Fruit fly (Drosophila melanogaster) whole organism, wandering third instar larva: ENCODE measurements around the gene nmo.

Experiments used
- Dif ChIP-seq: fragments of 200-275, 200-300 bp; sonication (Bioruptor generic); optimal IDR thresholded peaks from 2 replicates; lab custom pipeline; 2018; ENCODE audit warnings: missing biosample characterization, missing genetic modification characterization; ENCODE audit not compliant: partially characterized antibody
- Hr78 ChIP-seq: fragments of >200 bp; optimal IDR thresholded peaks from 2 replicates; lab custom pipeline; 2017; ENCODE audit warnings: missing biosample characterization, missing genetic modification characterization
- Myc ChIP-seq: fragments of >200 bp; optimal IDR thresholded peaks from 2 replicates; lab custom pipeline; 2017
- Sp1 ChIP-seq: fragments of 200-800 bp; sonication (Bioruptor generic); optimal IDR thresholded peaks from 3 replicates; lab custom pipeline; 2019; ENCODE audit warnings: missing biosample characterization, mild to moderate bottlenecking, missing genetic modification characterization, moderate library complexity
- fru ChIP-seq: fragments of 200-800 bp; sonication (Bioruptor generic); optimal IDR thresholded peaks from 3 replicates; lab custom pipeline; 2016; ENCODE audit warnings: missing biosample characterization, mild to moderate bottlenecking, missing genetic modification characterization
- h ChIP-seq: fragments of 200-800 bp; sonication (Bioruptor generic); optimal IDR thresholded peaks from 3 replicates; lab custom pipeline; 2016; ENCODE audit warnings: missing biosample characterization, mild to moderate bottlenecking, missing genetic modification characterization
- pan ChIP-seq: fragments of >200 bp; optimal IDR thresholded peaks from 2 replicates; lab custom pipeline; 2017
- psq ChIP-seq: fragments of 200-800 bp; sonication (Bioruptor generic); optimal IDR thresholded peaks from 3 replicates; lab custom pipeline; 2017; ENCODE audit warnings: missing biosample characterization, mild to moderate bottlenecking, missing genetic modification characterization, moderate library complexity
- usp ChIP-seq: fragments of >200 bp; optimal IDR thresholded peaks from 2 replicates; lab custom pipeline; 2017; ENCODE audit warnings: missing biosample characterization, missing genetic modification characterization

- TF ChIP-seq Sp1 (GFP tag; lab: Kevin White, UChicago) (no peak), Dif (no peak), usp (GFP tag; lab: Kevin White, UChicago) (no peak), pan (lab: Kevin White, UChicago) (no peak), Hr78 (GFP tag; lab: Kevin White, UChicago) (no peak), h (GFP tag; lab: Kevin White, UChicago) (no peak), Myc (lab: Kevin White, UChicago) (no peak), psq (GFP tag; lab: Kevin White, UChicago) (no peak), fru (no peak)
Measured at dm6 chr3L:7943950-7944349, 34.9 kb upstream of the nmo start.
